Worm (Caenorhabditis elegans) whole organism, L2 larva: ENCODE measurements around the gene ptr-1.

Experiments
- ama-1 ChIP-seq: fragments of 150-350 bp; optimal IDR thresholded peaks from 2 replicates; lab custom pipeline; 2018; ENCODE audit warnings: inconsistent platforms
- blmp-1 ChIP-seq: sonication (generic microtip); optimal IDR thresholded peaks from 2 replicates; lab custom pipeline; 2017; ENCODE audit warnings: missing genetic modification characterization, mild to moderate bottlenecking, missing compliant biosample characterization, antibody characterized with exemption, moderate library complexity; ENCODE audit not compliant: insufficient read depth
- elt-3 ChIP-seq: sonication (generic microtip); optimal IDR thresholded peaks from 2 replicates; lab custom pipeline; 2017; ENCODE audit warnings: missing biosample characterization, missing genetic modification characterization
- mdl-1 ChIP-seq, 2 experiments: fragments of 150-350 bp in 1 of 2; sonication (generic microtip) in 1 of 2; optimal IDR thresholded peaks; 2 replicates each; lab custom pipeline; 2017; ENCODE audit warnings: missing biosample characterization in 2 of 2, missing genetic modification characterization in 2 of 2
- nhr-77 ChIP-seq: fragments of 150-350 bp; optimal IDR thresholded peaks from 2 replicates; lab custom pipeline; 2014; ENCODE audit warnings: missing biosample characterization, missing genetic modification characterization

DNA sequence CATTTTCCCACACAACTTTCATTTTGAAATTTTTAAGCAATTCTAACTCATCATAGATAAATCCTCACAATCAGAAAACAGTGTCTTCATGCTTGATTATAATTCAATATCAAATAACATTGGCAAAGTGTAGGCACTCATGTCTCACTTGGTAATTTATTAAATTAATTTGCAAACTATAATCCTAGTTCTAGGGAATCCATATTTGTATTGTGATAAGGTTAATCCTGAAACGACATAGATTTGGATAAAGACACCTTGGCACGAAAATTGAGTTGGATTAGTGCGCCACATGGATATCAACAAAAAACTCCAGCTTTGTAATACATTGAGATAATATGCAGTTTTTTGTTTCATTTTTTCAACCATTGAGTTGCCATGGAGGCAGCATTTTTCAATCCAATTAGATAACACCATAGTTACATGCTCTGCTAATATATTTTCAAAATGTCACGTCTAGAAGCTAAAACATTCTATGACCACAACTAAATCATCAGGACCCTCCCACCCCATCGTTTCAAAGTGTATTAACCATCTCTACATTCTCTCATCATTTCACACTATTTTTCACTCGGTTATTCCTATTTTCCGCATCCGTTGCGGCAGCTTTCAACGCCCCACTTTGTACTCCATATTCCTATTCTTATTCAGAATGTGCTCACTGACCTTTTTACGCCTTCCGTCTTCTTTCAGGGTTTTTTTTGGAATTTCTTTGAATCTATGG is 2.4 kb upstream of the ptr-1 start:
- no peak for TF ChIP-seq blmp-1 (tag; lab: Kevin White, UChicago)
- TF ChIP-seq mdl-1 (tag; optimal IDR thresholded peaks at IDR 0.05; lab: Kevin White, UChicago), result no peak
- TF ChIP-seq nhr-77 (tag; lab: Kevin White, UChicago), result no peak
- no peak for TF ChIP-seq elt-3 (tag; lab: Kevin White, UChicago)
- TF ChIP-seq ama-1 (lab: Kevin White, UChicago), result no peak
